Fruit fly (Drosophila melanogaster) whole organism, embryonic: ENCODE results near the gene Rh4.
A peak's percentile ranks its signal among the peaks of the same experiment; 100 is the strongest.

Experiments used
- Abd-B ChIP-seq: fragments of 200-800 bp; sonication (Bioruptor generic); optimal IDR thresholded peaks from 2 replicates; lab custom pipeline; 2018; ENCODE audit warnings: missing biosample characterization, mild to moderate bottlenecking, missing genetic modification characterization, moderate library complexity
- Bgb ChIP-seq: fragments of 200-800 bp; sonication (Bioruptor generic); IDR thresholded peaks from 2 replicates; pipeline ENCODE4 v1.3.6; 2022; ENCODE audit warnings: missing biosample characterization, missing genetic modification characterization; ENCODE audit not compliant: partially characterized antibody
- CG10462 ChIP-seq: fragments of 200-800 bp; sonication (Bioruptor generic); optimal IDR thresholded peaks from 2 replicates; lab custom pipeline; 2016; ENCODE audit warnings: missing biosample characterization, missing genetic modification characterization
- CG10543 ChIP-seq: fragments of 200-800 bp; sonication (Bioruptor generic); optimal IDR thresholded peaks from 3 replicates; lab custom pipeline; 2017; ENCODE audit warnings: missing biosample characterization, mild to moderate bottlenecking, missing genetic modification characterization, moderate library complexity
- CG11085 ChIP-seq: fragments of 200-800 bp; sonication (Bioruptor generic); IDR thresholded peaks from 2 replicates; pipeline ENCODE4 v1.3.6; 2022; ENCODE audit warnings: missing biosample characterization, missing genetic modification characterization
- CG13894 ChIP-seq: fragments of 200-800 bp; sonication (Bioruptor generic); optimal IDR thresholded peaks from 3 replicates; lab custom pipeline; 2018; ENCODE audit warnings: missing biosample characterization, mild to moderate bottlenecking, missing genetic modification characterization, moderate library complexity
- CG15514 ChIP-seq: fragments of 200-800 bp; sonication (Bioruptor generic); optimal IDR thresholded peaks from 3 replicates; lab custom pipeline; 2017; ENCODE audit warnings: missing biosample characterization, missing genetic modification characterization, mild to moderate bottlenecking, moderate library complexity, missing genetic modification reagents
- CG18011 ChIP-seq: fragments of 200-800 bp; sonication (Bioruptor generic); optimal IDR thresholded peaks from 2 replicates; lab custom pipeline; 2017; ENCODE audit warnings: missing biosample characterization, missing genetic modification characterization, mild to moderate bottlenecking, moderate library complexity, missing genotype
- CG30431 ChIP-seq: fragments of 200-800 bp; sonication (Bioruptor generic); optimal IDR thresholded peaks from 2 replicates; lab custom pipeline; 2017; ENCODE audit warnings: missing biosample characterization, missing genetic modification characterization
- CG33213 ChIP-seq: fragments of 200-800 bp; sonication (Bioruptor generic); optimal IDR thresholded peaks from 3 replicates; lab custom pipeline; 2016; ENCODE audit warnings: missing biosample characterization, missing genetic modification characterization
- CG4360 ChIP-seq: fragments of 200-800 bp; sonication (Bioruptor generic); IDR thresholded peaks from 2 replicates; pipeline ENCODE4 v1.3.6; 2022; ENCODE audit warnings: missing biosample characterization, missing genetic modification characterization
- CG5953 ChIP-seq: fragments of 200-800 bp; sonication (Bioruptor generic); IDR thresholded peaks from 2 replicates; pipeline ENCODE4 v1.3.6; 2022; ENCODE audit warnings: missing biosample characterization, missing genetic modification characterization
- CG6654 ChIP-seq: fragments of 200-800 bp; sonication (Bioruptor generic); optimal IDR thresholded peaks from 2 replicates; lab custom pipeline; 2017; ENCODE audit warnings: missing biosample characterization, mild to moderate bottlenecking, missing genetic modification characterization
- CG6683 ChIP-seq: fragments of 200-800 bp; sonication (Bioruptor generic); optimal IDR thresholded peaks from 2 replicates; lab custom pipeline; 2017; ENCODE audit warnings: missing biosample characterization, mild to moderate bottlenecking, missing genetic modification characterization, missing genetic modification reagents
- CG7271 ChIP-seq: fragments of 200-800 bp; sonication (Bioruptor generic); optimal IDR thresholded peaks from 2 replicates; lab custom pipeline; 2018; ENCODE audit warnings: missing biosample characterization, mild to moderate bottlenecking, missing genetic modification characterization, moderate library complexity
- CG7839 ChIP-seq: fragments of 200-800 bp; sonication (Bioruptor generic); optimal IDR thresholded peaks from 3 replicates; lab custom pipeline; 2018; ENCODE audit warnings: missing biosample characterization, mild to moderate bottlenecking, missing genetic modification characterization, moderate library complexity
- CG8089 ChIP-seq: fragments of 200-800 bp; sonication (Bioruptor generic); optimal IDR thresholded peaks from 3 replicates; lab custom pipeline; 2016; ENCODE audit warnings: missing biosample characterization, missing genetic modification characterization
- CG8290 ChIP-seq, 3 experiments: fragments of 200-800 bp; sonication (Bioruptor generic); optimal IDR thresholded peaks; 2 replicates each; lab custom pipeline; 2016 to 2019; ENCODE audit warnings: missing biosample characterization in 3 of 3, missing genetic modification characterization in 3 of 3, mild to moderate bottlenecking in 2 of 3, moderate library complexity in 1 of 3
- CG8388 ChIP-seq: fragments of 200-800 bp; sonication (Bioruptor generic); optimal IDR thresholded peaks from 2 replicates; lab custom pipeline; 2019; ENCODE audit warnings: missing biosample characterization, mild to moderate bottlenecking, missing genetic modification characterization, moderate library complexity
- Deaf1 ChIP-seq: fragments of 200-800 bp; optimal IDR thresholded peaks from 3 replicates; lab custom pipeline; 2019; ENCODE audit warnings: missing biosample characterization, mild to moderate bottlenecking, missing genetic modification characterization, moderate library complexity
- Doc3 ChIP-seq: fragments of 200-800 bp; sonication (Bioruptor generic); IDR thresholded peaks from 3 replicates; pipeline ENCODE4 v1.3.6; 2022; ENCODE audit warnings: missing biosample characterization, missing genetic modification characterization; ENCODE audit not compliant: partially characterized antibody
- Gsc ChIP-seq: fragments of 200-800 bp; sonication (Bioruptor generic); IDR thresholded peaks from 2 replicates; pipeline ENCODE4 v1.3.6; 2022; ENCODE audit warnings: missing biosample characterization, missing genetic modification characterization
- Hmx ChIP-seq: fragments of 200-800 bp; sonication (Bioruptor generic); optimal IDR thresholded peaks from 2 replicates; lab custom pipeline; 2016; ENCODE audit warnings: missing biosample characterization, missing genetic modification characterization
- Kr ChIP-seq: fragments of 200-800 bp; sonication (Bioruptor generic); optimal IDR thresholded peaks from 2 replicates; lab custom pipeline; 2017; ENCODE audit warnings: missing biosample characterization, mild to moderate bottlenecking, missing genetic modification characterization
- Mad ChIP-seq: fragments of 200-800 bp; sonication (Bioruptor generic); optimal IDR thresholded peaks from 2 replicates; lab custom pipeline; 2016; ENCODE audit warnings: missing biosample characterization, missing genetic modification characterization
- NFAT ChIP-seq: fragments of 200-800 bp; sonication (Bioruptor generic); IDR thresholded peaks from 2 replicates; pipeline ENCODE4 v1.3.6; 2022; ENCODE audit warnings: missing biosample characterization, missing genetic modification characterization
- NfI ChIP-seq: fragments of 200-800 bp; sonication (Bioruptor generic); optimal IDR thresholded peaks from 3 replicates; lab custom pipeline; 2018; ENCODE audit warnings: missing biosample characterization, mild to moderate bottlenecking, missing genetic modification characterization, moderate library complexity
- Oaz ChIP-seq: fragments of 200-800 bp; sonication (Bioruptor generic); IDR thresholded peaks from 2 replicates; pipeline ENCODE4 v1.3.6; 2022; ENCODE audit warnings: missing biosample characterization, missing genetic modification characterization
- Sry-β ChIP-seq: fragments of 200-800 bp; sonication (Bioruptor generic); optimal IDR thresholded peaks from 2 replicates; lab custom pipeline; 2018; ENCODE audit warnings: missing biosample characterization, mild to moderate bottlenecking, missing genetic modification characterization, moderate library complexity
- Taf1 ChIP-seq: fragments of 200-800 bp; sonication (Bioruptor generic); IDR thresholded peaks from 2 replicates; pipeline ENCODE4 v1.3.6; 2022; ENCODE audit warnings: missing biosample characterization, missing genetic modification characterization
- btn ChIP-seq: fragments of 200-800 bp; sonication (Bioruptor generic); optimal IDR thresholded peaks from 2 replicates; lab custom pipeline; 2016; ENCODE audit warnings: missing biosample characterization, missing genetic modification characterization
- dati ChIP-seq: fragments of 200-800 bp; sonication (Bioruptor generic); IDR thresholded peaks from 2 replicates; pipeline ENCODE4 v1.3.6; 2022; ENCODE audit warnings: missing biosample characterization, missing genetic modification characterization
- eve ChIP-seq, 2 experiments: fragments of >200 bp; optimal IDR thresholded peaks; 2 replicates each; lab custom pipeline; 2017; ENCODE audit warnings: missing biosample characterization in 2 of 2, missing genetic modification characterization in 2 of 2
- exex ChIP-seq: fragments of 200-800 bp; sonication (Bioruptor generic); optimal IDR thresholded peaks from 4 replicates; lab custom pipeline; 2018; ENCODE audit warnings: missing biosample characterization, mild to moderate bottlenecking, missing genetic modification characterization, moderate library complexity
- fu2 ChIP-seq: fragments of 200-800 bp; sonication (Bioruptor generic); optimal IDR thresholded peaks from 2 replicates; lab custom pipeline; 2016; ENCODE audit warnings: missing biosample characterization, missing genetic modification characterization
- gcm2 ChIP-seq: fragments of 200-800 bp; sonication (Bioruptor generic); optimal IDR thresholded peaks from 2 replicates; lab custom pipeline; 2016; ENCODE audit warnings: missing biosample characterization, missing genetic modification characterization
- gt ChIP-seq: fragments of 200-800 bp; sonication (Bioruptor generic); IDR thresholded peaks from 2 replicates; pipeline ENCODE4 v1.3.6; 2022; ENCODE audit warnings: missing biosample characterization, missing genetic modification characterization
- ham ChIP-seq: fragments of 200-800 bp; sonication (Bioruptor generic); IDR thresholded peaks from 2 replicates; pipeline ENCODE4 v1.3.6; 2022; ENCODE audit warnings: missing biosample characterization, missing genetic modification characterization
- hbn ChIP-seq: fragments of 200-800 bp; sonication (Bioruptor generic); IDR thresholded peaks from 2 replicates; pipeline ENCODE4 v1.3.6; 2022; ENCODE audit warnings: missing biosample characterization, missing genetic modification characterization; ENCODE audit not compliant: partially characterized antibody
- her ChIP-seq: fragments of 200-800 bp; sonication (Bioruptor generic); optimal IDR thresholded peaks from 2 replicates; lab custom pipeline; 2016; ENCODE audit warnings: missing biosample characterization, missing genetic modification characterization
- ind ChIP-seq: fragments of 200-800 bp; sonication (Bioruptor generic); optimal IDR thresholded peaks from 3 replicates; lab custom pipeline; 2016; ENCODE audit warnings: missing biosample characterization, missing genetic modification characterization
- otp ChIP-seq: fragments of 200-800 bp; sonication (Bioruptor generic); IDR thresholded peaks from 3 replicates; pipeline ENCODE4, ENCODE4 v1.3.6; 2022; ENCODE audit warnings: missing biosample characterization, missing genetic modification characterization
- pb ChIP-seq: fragments of 200-800 bp; sonication (Bioruptor generic); optimal IDR thresholded peaks from 3 replicates; lab custom pipeline; 2016; ENCODE audit warnings: missing biosample characterization, missing genetic modification characterization
- run ChIP-seq: fragments of 200-800 bp; sonication (Bioruptor generic); optimal IDR thresholded peaks from 3 replicates; lab custom pipeline; 2018; ENCODE audit warnings: missing biosample characterization, mild to moderate bottlenecking, missing genetic modification characterization
- so ChIP-seq: fragments of 200-800 bp; sonication (Bioruptor generic); IDR thresholded peaks from 3 replicates; pipeline ENCODE4 v1.3.6; 2022; ENCODE audit warnings: missing biosample characterization, missing genetic modification characterization
- stwl ChIP-seq: fragments of 200-800 bp; sonication (Bioruptor generic); optimal IDR thresholded peaks from 3 replicates; lab custom pipeline; 2018; ENCODE audit warnings: missing biosample characterization, mild to moderate bottlenecking, missing genetic modification characterization, moderate library complexity
- tx ChIP-seq: fragments of 200-800 bp; sonication (Bioruptor generic); optimal IDR thresholded peaks from 2 replicates; lab custom pipeline; 2016; ENCODE audit warnings: missing biosample characterization, missing genetic modification characterization
- unpg ChIP-seq: fragments of 200-800 bp; sonication (Bioruptor generic); optimal IDR thresholded peaks from 3 replicates; lab custom pipeline; 2018; ENCODE audit warnings: missing biosample characterization, mild to moderate bottlenecking, missing genetic modification characterization, moderate library complexity
- wor ChIP-seq: fragments of 200-800 bp; sonication (Bioruptor generic); IDR thresholded peaks from 2 replicates; pipeline ENCODE4 v1.3.6; 2022; ENCODE audit warnings: missing biosample characterization, missing genetic modification characterization

Rh4 gene

DNA sequence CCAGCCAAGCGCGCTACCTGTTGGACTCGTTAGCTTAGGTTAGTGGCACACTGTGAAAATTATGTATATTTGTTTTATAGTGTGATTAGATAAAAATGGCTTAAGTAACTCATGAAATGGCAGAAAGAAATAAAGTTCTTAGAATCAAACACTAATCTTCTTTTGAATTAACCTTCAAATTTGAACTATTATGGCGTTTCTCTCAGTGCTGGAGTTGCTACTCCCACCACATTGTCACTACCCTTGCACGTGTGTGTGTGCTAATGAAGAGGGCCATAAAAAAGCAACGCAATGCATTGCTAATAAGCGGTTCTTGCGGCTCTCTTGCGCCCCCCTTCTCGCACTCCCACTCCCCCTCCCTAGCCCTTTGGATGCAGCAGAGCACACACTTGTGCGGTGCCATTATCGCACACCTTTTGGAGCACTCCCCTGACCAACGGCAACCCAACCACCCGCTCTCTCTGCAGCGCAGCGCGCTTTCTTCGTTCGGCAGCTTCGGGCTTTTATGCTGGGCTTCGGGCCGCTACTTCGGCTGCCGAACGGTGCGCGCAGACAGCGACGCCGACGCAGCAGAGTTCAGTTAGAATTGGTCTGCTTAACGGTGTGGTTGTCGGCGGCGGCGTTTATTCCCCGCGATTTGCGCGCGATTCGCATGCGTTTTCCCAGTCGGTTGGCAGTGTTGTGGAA is 28.5 kb upstream of the Rh4 start (continued):
- TF ChIP-seq CG7271 = peak; percentile 69
- TF ChIP-seq Doc3 (GFP tag; lab: Robert Waterston, UW) = no peak
- peak; percentile 29 for TF ChIP-seq CG6683 (GFP tag; lab: Kevin White, UChicago)
- TF ChIP-seq CG5953 (GFP tag; lab: Robert Waterston, UW) = peak; percentile 90
- TF ChIP-seq pb (GFP tag; lab: Kevin White, UChicago) = peak; percentile 69
- TF ChIP-seq tx (GFP tag; lab: Kevin White, UChicago) = peak; percentile 81
- TF ChIP-seq wor = peak; percentile 94
- peak; percentile 57 for TF ChIP-seq fu2 (GFP tag; lab: Kevin White, UChicago)
- peak in 1 of 2 experiments; percentile 96 for TF ChIP-seq eve (GFP tag; optimal IDR thresholded peaks at IDR 0.05; lab: Kevin White, UChicago)
- no peak for TF ChIP-seq CG13894 (tag; lab: Kevin White, UChicago)
- TF ChIP-seq Oaz = peak; percentile 82
- peak; percentile 100 for TF ChIP-seq Deaf1
- TF ChIP-seq NFAT (GFP tag; lab: Robert Waterston, UW) = 0 out of 2 replicates have a peak, but pooled peaks have one; percentile 42
- TF ChIP-seq Hmx = peak; percentile 13
- peak; percentile 92 for TF ChIP-seq CG10462 (GFP tag; lab: Kevin White, UChicago)
- TF ChIP-seq CG18011 (GFP tag; lab: Kevin White, UChicago) = peak; percentile 58
- TF ChIP-seq CG15514 (GFP tag; lab: Kevin White, UChicago) = peak; percentile 52
- peak; percentile 82 for TF ChIP-seq run (tag; lab: Kevin White, UChicago)
- TF ChIP-seq CG4360 (GFP tag; lab: Robert Waterston, UW) = peak; percentile 77
- TF ChIP-seq CG7839 = peak; percentile 92
- TF ChIP-seq Kr (GFP tag; lab: Kevin White, UChicago) = no peak
- TF ChIP-seq CG6654 (GFP tag; lab: Kevin White, UChicago) = peak; percentile 81
- TF ChIP-seq btn (GFP tag; lab: Kevin White, UChicago) = peak; percentile 83
- TF ChIP-seq her (GFP tag; lab: Kevin White, UChicago) = peak; percentile 85
- TF ChIP-seq CG11085 = peak; percentile 58
- TF ChIP-seq gcm2 (GFP tag; lab: Kevin White, UChicago) = peak; percentile 77
- TF ChIP-seq Gsc (GFP tag; lab: Robert Waterston, UW) = peak; percentile 84
- TF ChIP-seq Taf1 (GFP tag; lab: Robert Waterston, UW) = peak; percentile 47; the same call in 1 of the 2 replicates
- TF ChIP-seq CG30431 (GFP tag; lab: Kevin White, UChicago) = peak; percentile 83
- TF ChIP-seq hbn = no peak
- TF ChIP-seq gt (GFP tag; lab: Robert Waterston, UW) = peak; percentile 79; the same call in 1 of the 2 replicates
- peak; percentile 64 for TF ChIP-seq CG10543
- peak; percentile 83 for TF ChIP-seq dati (GFP tag; lab: Robert Waterston, UW)
- TF ChIP-seq Abd-B = peak; percentile 84
- peak; percentile 57 for TF ChIP-seq Sry-β (GFP tag; lab: Kevin White, UChicago)
- TF ChIP-seq Mad (GFP tag; lab: Kevin White, UChicago) = peak; percentile 55
- peak; percentile 88 for TF ChIP-seq CG8089
- TF ChIP-seq CG33213 (GFP tag; lab: Kevin White, UChicago) = peak; percentile 79
- peak; percentile 53 for TF ChIP-seq exex (tag; lab: Kevin White, UChicago)
- peak; percentile 93 for TF ChIP-seq otp (GFP tag; lab: Robert Waterston, UW)
- peak; percentile 43; the same call in 1 of the 2 replicates for TF ChIP-seq Bgb (GFP tag; lab: Robert Waterston, UW)
- peak; percentile 94 for TF ChIP-seq unpg (GFP tag; lab: Kevin White, UChicago)
- TF ChIP-seq stwl (tag; lab: Kevin White, UChicago) = no peak
- peak; percentile 87 for TF ChIP-seq ind
- TF ChIP-seq CG8290 (GFP tag; optimal IDR thresholded peaks at IDR 0.05; lab: Kevin White, UChicago) = peak; percentile 67
- peak in 1 of 2 experiments; percentile 68 for TF ChIP-seq CG8290 (tag; optimal IDR thresholded peaks at IDR 0.05; lab: Kevin White, UChicago)
- peak; percentile 93 for TF ChIP-seq CG8388 (GFP tag; lab: Kevin White, UChicago)
- peak; percentile 85 for TF ChIP-seq NfI (GFP tag; lab: Kevin White, UChicago)
- TF ChIP-seq ham (GFP tag; lab: Robert Waterston, UW) = 0 out of 2 replicates have a peak, but pooled peaks have one; percentile 15
- peak; percentile 93 for TF ChIP-seq so (GFP tag; lab: Robert Waterston, UW)
